Fruit fly (Drosophila melanogaster) whole organism, embryonic: ENCODE measurements around the gene CG16826.

Experiments
- ATbp ChIP-seq: fragments of 200-800 bp; sonication (Bioruptor generic); optimal IDR thresholded peaks from 2 replicates; lab custom pipeline; 2017; ENCODE audit warnings: missing biosample characterization, mild to moderate bottlenecking, missing genetic modification characterization, missing genetic modification reagents
- Blimp-1 ChIP-seq: fragments of 200-800 bp; sonication (Bioruptor generic); optimal IDR thresholded peaks from 3 replicates; lab custom pipeline; 2018; ENCODE audit warnings: missing biosample characterization, missing genetic modification characterization, mild to moderate bottlenecking, moderate library complexity, missing genetic modification reagents
- CG10147 ChIP-seq: fragments of 200-800 bp; sonication (Bioruptor generic); optimal IDR thresholded peaks from 2 replicates; lab custom pipeline; 2019; ENCODE audit warnings: missing biosample characterization, mild to moderate bottlenecking, missing genetic modification characterization, moderate library complexity
- CG10267 ChIP-seq: fragments of 200-800 bp; sonication (Bioruptor generic); optimal IDR thresholded peaks from 2 replicates; lab custom pipeline; 2018; ENCODE audit warnings: missing biosample characterization, mild to moderate bottlenecking, missing genetic modification characterization, moderate library complexity
- CG11695 ChIP-seq: fragments of 200-800 bp; sonication (Bioruptor generic); IDR thresholded peaks from 3 replicates; pipeline ENCODE4 v1.3.6; 2022; ENCODE audit warnings: missing biosample characterization, missing genetic modification characterization
- CG12071 ChIP-seq: fragments of 200-800 bp; sonication (Bioruptor generic); optimal IDR thresholded peaks from 3 replicates; lab custom pipeline; 2018; ENCODE audit warnings: missing biosample characterization, mild to moderate bottlenecking, missing genetic modification characterization
- CG12104 ChIP-seq: fragments of 200-800 bp; sonication (Bioruptor generic); optimal IDR thresholded peaks from 3 replicates; lab custom pipeline; 2016; ENCODE audit warnings: missing biosample characterization, missing genetic modification characterization
- CG12236 ChIP-seq: fragments of 200-800 bp; sonication (Bioruptor generic); optimal IDR thresholded peaks from 2 replicates; lab custom pipeline; 2016; ENCODE audit warnings: missing biosample characterization, missing genetic modification characterization
- CG12769 ChIP-seq: fragments of 200-800 bp; sonication (Bioruptor generic); optimal IDR thresholded peaks from 2 replicates; lab custom pipeline; 2019; ENCODE audit warnings: missing biosample characterization, mild to moderate bottlenecking, missing genetic modification characterization, moderate library complexity
- CG18476 ChIP-seq: fragments of 200-800 bp; sonication (Bioruptor generic); optimal IDR thresholded peaks from 2 replicates; lab custom pipeline; 2016; ENCODE audit warnings: missing biosample characterization, mild to moderate bottlenecking, missing genetic modification characterization
- CG34422 ChIP-seq: fragments of 200-800 bp; sonication (Bioruptor generic); IDR thresholded peaks from 3 replicates; pipeline ENCODE4 v1.3.6; 2022; ENCODE audit warnings: missing biosample characterization, missing genetic modification characterization
- CG4282 ChIP-seq: fragments of 200-800 bp; sonication (Bioruptor generic); optimal IDR thresholded peaks from 2 replicates; lab custom pipeline; 2016; ENCODE audit warnings: missing biosample characterization, missing genetic modification characterization
- CG7745 ChIP-seq: fragments of 200-800 bp; sonication (Bioruptor generic); optimal IDR thresholded peaks from 2 replicates; lab custom pipeline; 2018; ENCODE audit warnings: missing biosample characterization, mild to moderate bottlenecking, missing genetic modification characterization, moderate library complexity
- CG8281 ChIP-seq: fragments of 200-800 bp; sonication (Bioruptor generic); optimal IDR thresholded peaks from 2 replicates; lab custom pipeline; 2018; ENCODE audit warnings: missing biosample characterization, mild to moderate bottlenecking, missing genetic modification characterization, moderate library complexity
- CG9932 ChIP-seq: fragments of 200-800 bp; sonication (Bioruptor generic); IDR thresholded peaks from 2 replicates; pipeline ENCODE4 v1.3.6; 2022; ENCODE audit warnings: missing biosample characterization, missing genetic modification characterization
- CHES-1-like ChIP-seq: fragments of 200-800 bp; sonication (Bioruptor generic); optimal IDR thresholded peaks from 2 replicates; lab custom pipeline; 2016; ENCODE audit warnings: missing biosample characterization, missing genetic modification characterization
- D19B ChIP-seq: fragments of 200-800 bp; sonication (Bioruptor generic); optimal IDR thresholded peaks from 2 replicates; lab custom pipeline; 2017; ENCODE audit warnings: missing biosample characterization, mild to moderate bottlenecking, missing genetic modification characterization
- Deaf1 ChIP-seq: fragments of 200-800 bp; optimal IDR thresholded peaks from 3 replicates; lab custom pipeline; 2019; ENCODE audit warnings: missing biosample characterization, mild to moderate bottlenecking, missing genetic modification characterization, moderate library complexity
- Dref ChIP-seq: fragments of 200-800 bp; sonication (Bioruptor generic); IDR thresholded peaks from 2 replicates; pipeline ENCODE4 v1.3.6; 2022; ENCODE audit warnings: missing biosample characterization, missing genetic modification characterization
- H15 ChIP-seq: fragments of 200-800 bp; sonication (Bioruptor generic); IDR thresholded peaks from 3 replicates; pipeline ENCODE4 v1.3.6; 2022; ENCODE audit warnings: missing biosample characterization, missing genetic modification characterization
- HHEX ChIP-seq: fragments of 200-800 bp; sonication (Bioruptor generic); optimal IDR thresholded peaks from 3 replicates; lab custom pipeline; 2017; ENCODE audit warnings: missing biosample characterization, mild to moderate bottlenecking, missing genetic modification characterization, missing genetic modification reagents
- HLH54F ChIP-seq: fragments of 200-800 bp; sonication (Bioruptor generic); optimal IDR thresholded peaks from 3 replicates; lab custom pipeline; 2016; ENCODE audit warnings: missing biosample characterization, missing genetic modification characterization
- Hr3 ChIP-seq: fragments of 200-800 bp; sonication (Bioruptor generic); optimal IDR thresholded peaks from 3 replicates; lab custom pipeline; 2016; ENCODE audit warnings: missing biosample characterization, missing genetic modification characterization
- Max ChIP-seq: fragments of 200-800 bp; sonication (Bioruptor generic); optimal IDR thresholded peaks from 2 replicates; lab custom pipeline; 2016; ENCODE audit warnings: missing biosample characterization, mild to moderate bottlenecking, missing genetic modification characterization
- NC2β ChIP-seq: fragments of 200-800 bp; sonication (Bioruptor generic); optimal IDR thresholded peaks from 2 replicates; lab custom pipeline; 2016; ENCODE audit warnings: missing biosample characterization, missing genetic modification characterization
- NFAT ChIP-seq: fragments of 200-800 bp; sonication (Bioruptor generic); IDR thresholded peaks from 2 replicates; pipeline ENCODE4 v1.3.6; 2022; ENCODE audit warnings: missing biosample characterization, missing genetic modification characterization
- PHDP ChIP-seq: fragments of 200-800 bp; sonication (Bioruptor generic); optimal IDR thresholded peaks from 3 replicates; lab custom pipeline; 2018; ENCODE audit warnings: missing biosample characterization, mild to moderate bottlenecking, missing genetic modification characterization, moderate library complexity
- Ptx1 ChIP-seq: fragments of 200-800 bp; sonication (Bioruptor generic); IDR thresholded peaks from 2 replicates; pipeline ENCODE4 v1.3.6; 2022; ENCODE audit warnings: missing biosample characterization, missing genetic modification characterization
- Sry-δ ChIP-seq: fragments of 200-800 bp; sonication (Bioruptor generic); optimal IDR thresholded peaks from 2 replicates; lab custom pipeline; 2016; ENCODE audit warnings: missing biosample characterization, missing genetic modification characterization
- YL-1 ChIP-seq: fragments of 200-800 bp; sonication (Bioruptor generic); optimal IDR thresholded peaks from 3 replicates; lab custom pipeline; 2017; ENCODE audit warnings: missing biosample characterization, mild to moderate bottlenecking, missing genetic modification characterization
- bcd ChIP-seq: fragments of 200-800 bp; sonication (Bioruptor generic); optimal IDR thresholded peaks from 2 replicates; lab custom pipeline; 2017; ENCODE audit warnings: missing biosample characterization, mild to moderate bottlenecking, missing genetic modification characterization
- chinmo ChIP-seq: fragments of 200-800 bp; sonication (Bioruptor generic); IDR thresholded peaks from 4 replicates; pipeline ENCODE4 v1.3.6; 2022; ENCODE audit warnings: missing biosample characterization, missing genetic modification characterization; ENCODE audit not compliant: partially characterized antibody
- corto ChIP-seq: fragments of 200-800 bp; sonication (Bioruptor generic); optimal IDR thresholded peaks from 2 replicates; lab custom pipeline; 2016; ENCODE audit warnings: missing biosample characterization, mild to moderate bottlenecking, missing genetic modification characterization, moderate library complexity
- dati ChIP-seq: fragments of 200-800 bp; sonication (Bioruptor generic); IDR thresholded peaks from 2 replicates; pipeline ENCODE4 v1.3.6; 2022; ENCODE audit warnings: missing biosample characterization, missing genetic modification characterization
- ems ChIP-seq: fragments of 200-800 bp; sonication (Bioruptor generic); optimal IDR thresholded peaks from 3 replicates; lab custom pipeline; 2016; ENCODE audit warnings: missing biosample characterization, missing genetic modification characterization
- gfzf ChIP-seq: fragments of 200-800 bp; sonication (Bioruptor generic); optimal IDR thresholded peaks from 2 replicates; lab custom pipeline; 2016; ENCODE audit warnings: missing biosample characterization, mild to moderate bottlenecking, missing genetic modification characterization, moderate library complexity
- hb ChIP-seq: fragments of 200-800 bp; sonication (Bioruptor generic); IDR thresholded peaks from 3 replicates; pipeline ENCODE4 v1.3.6; 2022; ENCODE audit warnings: missing biosample characterization, missing genetic modification characterization; ENCODE audit not compliant: partially characterized antibody
- jigr1 ChIP-seq: fragments of 200-800 bp; sonication (Bioruptor generic); IDR thresholded peaks from 3 replicates; pipeline ENCODE4 v1.3.6; 2022; ENCODE audit warnings: missing biosample characterization, missing genetic modification characterization
- lab ChIP-seq: fragments of 200-800 bp; sonication (Bioruptor generic); optimal IDR thresholded peaks from 3 replicates; lab custom pipeline; 2017; ENCODE audit warnings: missing biosample characterization, missing genetic modification characterization, mild to moderate bottlenecking, moderate library complexity, missing genetic modification reagents
- lola ChIP-seq, 3 experiments: fragments of >200 bp in 2 of 3; fragments of 200-800 bp in 1 of 3; sonication (Bioruptor generic) in 1 of 3; optimal IDR thresholded peaks; 2 replicates each; lab custom pipeline; 2017 to 2019; ENCODE audit warnings: missing biosample characterization in 3 of 3, missing genetic modification characterization in 3 of 3, mild to moderate bottlenecking in 1 of 3, moderate library complexity in 1 of 3
- oc ChIP-seq: fragments of 200-800 bp; sonication (Bioruptor generic); optimal IDR thresholded peaks from 2 replicates; lab custom pipeline; 2018; ENCODE audit warnings: missing biosample characterization, mild to moderate bottlenecking, missing genetic modification characterization, moderate library complexity
- ranshi ChIP-seq: fragments of 200-800 bp; sonication (Bioruptor generic); IDR thresholded peaks from 2 replicates; pipeline ENCODE4 v1.3.6; 2022; ENCODE audit warnings: missing biosample characterization, missing genetic modification characterization
- row ChIP-seq: fragments of 200-800 bp; sonication (Bioruptor generic); IDR thresholded peaks from 3 replicates; pipeline ENCODE4 v1.3.6; 2022; ENCODE audit warnings: missing biosample characterization, missing genetic modification characterization
- sob ChIP-seq: fragments of 200-800 bp; sonication (Bioruptor generic); IDR thresholded peaks from 2 replicates; pipeline ENCODE4 v1.3.6; 2022; ENCODE audit warnings: missing biosample characterization, missing genetic modification characterization
- trem ChIP-seq: fragments of 200-800 bp; optimal IDR thresholded peaks from 3 replicates; lab custom pipeline; 2019; ENCODE audit warnings: missing biosample characterization, mild to moderate bottlenecking, missing genetic modification characterization, moderate library complexity
- trh ChIP-seq: fragments of 200-800 bp; sonication (Bioruptor generic); optimal IDR thresholded peaks from 2 replicates; lab custom pipeline; 2016; ENCODE audit warnings: missing biosample characterization, missing genetic modification characterization
- twi ChIP-seq: fragments of 200-800 bp; optimal IDR thresholded peaks from 2 replicates; lab custom pipeline; 2019; ENCODE audit warnings: missing biosample characterization, mild to moderate bottlenecking, missing genetic modification characterization, moderate library complexity
- unc-4 ChIP-seq: fragments of 200-800 bp; sonication (Bioruptor generic); IDR thresholded peaks from 2 replicates; pipeline ENCODE4 v1.3.6; 2022; ENCODE audit warnings: missing biosample characterization, missing genetic modification characterization; ENCODE audit not compliant: partially characterized antibody
- usp ChIP-seq: fragments of >200 bp; optimal IDR thresholded peaks from 2 replicates; lab custom pipeline; 2017; ENCODE audit warnings: missing biosample characterization, missing genetic modification characterization
- yki ChIP-seq: fragments of >200 bp; optimal IDR thresholded peaks from 3 replicates; lab custom pipeline; 2018
- zen2 ChIP-seq: fragments of 200-800 bp; sonication (Bioruptor generic); IDR thresholded peaks from 3 replicates; pipeline ENCODE4 v1.3.6; 2022; ENCODE audit warnings: missing biosample characterization, missing genetic modification characterization; ENCODE audit not compliant: partially characterized antibody

The CG16826 gene

DNA sequence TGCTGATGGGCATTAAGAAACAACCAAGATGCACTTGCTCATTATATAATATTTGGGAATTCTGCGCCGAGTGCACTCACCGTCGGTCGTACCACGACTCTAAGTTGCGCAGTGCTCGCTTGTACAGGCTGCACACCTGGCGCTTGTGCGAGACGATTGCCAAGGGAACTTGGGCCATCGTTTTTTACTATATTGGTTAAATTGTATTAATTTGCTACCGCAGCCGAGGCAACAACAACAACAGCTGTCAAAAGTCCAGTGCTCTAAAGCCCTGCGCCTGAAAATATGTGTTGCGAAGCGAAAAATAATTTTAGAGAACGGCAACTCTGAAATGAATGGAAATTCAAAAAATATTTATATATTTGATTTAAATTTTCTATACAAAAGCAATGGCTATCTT, 23.2 kb downstream of the CG16826 start, which contains the start of gene ND-B22 (continued):
- TF ChIP-seq Ptx1 = peak; percentile 36; the same call in 1 of the 2 replicates
- peak; percentile 47 for TF ChIP-seq HHEX
- peak; percentile 84 for TF ChIP-seq YL-1
- TF ChIP-seq ATbp (GFP tag; lab: Kevin White, UChicago) = no peak
- TF ChIP-seq D19B (GFP tag; lab: Kevin White, UChicago) = peak; percentile 26
- no peak for TF ChIP-seq CG8281 (tag; lab: Kevin White, UChicago)
- TF ChIP-seq zen2 (GFP tag; lab: Robert Waterston, UW) = no peak
- 0 out of 3 replicates have a peak, but pooled peaks have one; percentile 28 for TF ChIP-seq hb (GFP tag; lab: Robert Waterston, UW)
- TF ChIP-seq CG7745 (tag; lab: Kevin White, UChicago) = no peak
- TF ChIP-seq CHES-1-like (GFP tag; lab: Kevin White, UChicago) = no peak
- 0 out of 2 replicates have a peak, but pooled peaks have one; percentile 24 for TF ChIP-seq Dref (GFP tag; lab: Robert Waterston, UW)
- 0 out of 2 replicates have a peak, but pooled peaks have one; percentile 22 for TF ChIP-seq ranshi (GFP tag; lab: Robert Waterston, UW)
- peak; percentile 28 for TF ChIP-seq HLH54F (GFP tag; lab: Kevin White, UChicago)
- TF ChIP-seq lola (GFP tag; optimal IDR thresholded peaks at IDR 0.05; lab: Kevin White, UChicago) = no peak
- peak; percentile 12 for TF ChIP-seq twi (tag; lab: Kevin White, UChicago)
- peak; percentile 1 for TF ChIP-seq CG18476 (GFP tag; lab: Kevin White, UChicago)
- TF ChIP-seq CG9932 (GFP tag; lab: Robert Waterston, UW) = peak; percentile 70
- TF ChIP-seq CG12769 (tag; lab: Kevin White, UChicago) = no peak
- no peak for TF ChIP-seq Deaf1
- no peak for TF ChIP-seq CG4282
- no peak for TF ChIP-seq unc-4
- TF ChIP-seq Sry-δ (GFP tag; lab: Kevin White, UChicago) = peak; percentile 10
- no peak for TF ChIP-seq gfzf (GFP tag; lab: Kevin White, UChicago)
- no peak for TF ChIP-seq usp (GFP tag; lab: Kevin White, UChicago)
- TF ChIP-seq oc = no peak
- TF ChIP-seq chinmo = no peak
- no peak for TF ChIP-seq CG12104 (GFP tag; lab: Kevin White, UChicago)
- TF ChIP-seq CG12236 (GFP tag; lab: Kevin White, UChicago) = no peak
- no peak for TF ChIP-seq yki
- peak; percentile 57 for TF ChIP-seq lab (GFP tag; lab: Kevin White, UChicago)
- peak; percentile 39 for TF ChIP-seq trem (tag; lab: Kevin White, UChicago)
- peak; percentile 3 for TF ChIP-seq Hr3 (GFP tag; lab: Kevin White, UChicago)
- no peak for TF ChIP-seq CG11695 (GFP tag; lab: Robert Waterston, UW)
- peak; percentile 93 for TF ChIP-seq CG10267 (tag; lab: Kevin White, UChicago)
- peak; percentile 31; the same call in 1 of the 3 replicates for TF ChIP-seq row
- no peak for TF ChIP-seq Blimp-1 (GFP tag; lab: Kevin White, UChicago)
- no peak for TF ChIP-seq dati (GFP tag; lab: Robert Waterston, UW)
- peak; percentile 37 for TF ChIP-seq bcd (GFP tag; lab: Kevin White, UChicago)
- TF ChIP-seq NFAT = no peak; the same call in 1 of the 2 replicates
- TF ChIP-seq CG12071 (GFP tag; lab: Kevin White, UChicago) = no peak
- no peak for TF ChIP-seq jigr1 (GFP tag; lab: Robert Waterston, UW)
- TF ChIP-seq H15 (GFP tag; lab: Robert Waterston, UW) = no peak
- TF ChIP-seq CG10147 = peak; percentile 17
- peak; percentile 35; the same call in 1 of the 3 replicates for TF ChIP-seq CG34422 (GFP tag; lab: Robert Waterston, UW)
- peak; percentile 30 for TF ChIP-seq Max (GFP tag; lab: Kevin White, UChicago)
- TF ChIP-seq corto = no peak
- TF ChIP-seq NC2β (GFP tag; lab: Kevin White, UChicago) = peak; percentile 17
- TF ChIP-seq PHDP (tag; lab: Kevin White, UChicago) = peak; percentile 24
- TF ChIP-seq sob (GFP tag; lab: Robert Waterston, UW) = peak; percentile 66
- TF ChIP-seq trh (GFP tag; lab: Kevin White, UChicago) = no peak
- peak; percentile 26 for TF ChIP-seq ems (GFP tag; lab: Kevin White, UChicago)
